Worm (Caenorhabditis elegans): ENCODE data around the gene W10C6.2.
A peak's percentile ranks its signal among the peaks of the same experiment; 100 is the strongest.

Gene W10C6.2

ce11 chrII:11128989-11129388, 7.3 kb upstream of the W10C6.2 start, which contains the start of gene F40F8.3:
TSS of gene F40F8.3 (plus strand) at chrII:11129289.
- TF ChIP-seq T20F7.1 (GFP tag; optimal IDR thresholded peaks at IDR 0.05) (no peak), gei-8 (GFP tag; optimal IDR thresholded peaks at IDR 0.05) (no peak), attf-4 (tag; optimal IDR thresholded peaks at IDR 0.05) (no peak), dpl-1 (GFP tag; optimal IDR thresholded peaks at IDR 0.05) (no peak), D1046.2 (GFP tag; IDR thresholded peaks at IDR 0.05) (no peak), snpc-4 (tag; optimal IDR thresholded peaks at IDR 0.05) (no peak), ceh-28 (tag; optimal IDR thresholded peaks at IDR 0.05) (no peak), lsy-2 (tag; optimal IDR thresholded peaks at IDR 0.05) (no peak), mdt-29 (GFP tag; IDR thresholded peaks at IDR 0.05) (no peak), egl-27 (tag; optimal IDR thresholded peaks at IDR 0.05) (no peak), nhr-76 (tag; optimal IDR thresholded peaks at IDR 0.05) (no peak), nhr-42 (GFP tag; IDR thresholded peaks at IDR 0.05) (no peak), ceh-44 (GFP tag; IDR thresholded peaks at IDR 0.05) (no peak), pha-4 (GFP tag; IDR thresholded peaks at IDR 0.05) (no peak), pha-4 (tag; optimal IDR thresholded peaks at IDR 0.05) (no peak), pqm-1 (tag; optimal IDR thresholded peaks at IDR 0.05) (no peak), hlh-11 (tag; optimal IDR thresholded peaks at IDR 0.05) (no peak), nhr-25 (tag; optimal IDR thresholded peaks at IDR 0.05; ENCODE audit: borderline replicate concordance, insufficient read depth) (no peak), saeg-2 (GFP tag; IDR thresholded peaks at IDR 0.05) (no peak), hif-1 (tag; optimal IDR thresholded peaks at IDR 0.05) (no peak)

DNA sequence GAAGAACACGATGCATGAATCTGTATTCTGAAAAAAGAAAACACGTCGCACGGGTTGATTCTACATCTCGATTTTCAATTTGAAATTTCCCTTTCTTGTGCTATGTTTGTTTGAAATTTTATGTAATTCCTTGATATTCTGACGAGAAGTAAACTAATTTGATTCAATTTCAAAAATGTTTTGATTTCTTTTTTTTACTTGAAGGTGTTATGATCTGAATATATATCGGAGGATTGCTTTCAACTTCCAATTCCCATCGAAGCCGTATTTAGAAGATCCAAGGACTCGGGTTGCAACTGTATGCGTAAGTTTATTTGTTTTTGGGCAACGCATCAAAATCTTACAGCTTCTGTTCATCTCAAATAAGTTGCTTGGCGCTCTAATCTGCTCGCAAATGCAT, 5.7 kb upstream of the W10C6.2 start, which contains the start of gene F40F8.1:
Gene F40F8.1 (plus strand): TSS at position 301 of the 400 bp plus-strand sequence.
- TF ChIP-seq snpc-1.2 (GFP tag; IDR thresholded peaks at IDR 0.05) = no peak
- TF ChIP-seq lin-39 (tag; optimal IDR thresholded peaks at IDR 0.05) = no peak
- TF ChIP-seq unc-62 (GFP tag; optimal IDR thresholded peaks at IDR 0.05 in 1 of 2) = no peak
- TF ChIP-seq unc-62 (tag; optimal IDR thresholded peaks at IDR 0.05) = no peak
- no peak for TF ChIP-seq nhr-25 (tag; optimal IDR thresholded peaks at IDR 0.05; ENCODE audit: borderline replicate concordance, insufficient read depth)
- no peak for TF ChIP-seq lim-7 (GFP tag; IDR thresholded peaks at IDR 0.05)

- no peak for TF ChIP-seq skn-1 (tag; optimal IDR thresholded peaks at IDR 0.05)
- no peak for TF ChIP-seq F26F4.8 (GFP tag; conservative IDR thresholded peaks at IDR 0.05)
- TF ChIP-seq lsy-2 (tag; optimal IDR thresholded peaks at IDR 0.05) = peak; percentile 49 to 98
- TF ChIP-seq dmd-8 (GFP tag; IDR thresholded peaks at IDR 0.05) = no peak
- peak; percentile 71 for TF ChIP-seq mep-1 (tag; optimal IDR thresholded peaks at IDR 0.05)
- no peak for TF ChIP-seq F37D6.2 (tag; optimal IDR thresholded peaks at IDR 0.05)
- TF ChIP-seq hlh-11 (tag; optimal IDR thresholded peaks at IDR 0.05) = peak; percentile 57
- no peak for TF ChIP-seq nhr-42 (GFP tag; IDR thresholded peaks at IDR 0.05)
- no peak for TF ChIP-seq egl-27 (tag; optimal IDR thresholded peaks at IDR 0.05)
- TF ChIP-seq nhr-48 (tag; optimal IDR thresholded peaks at IDR 0.05) = no peak
- TF ChIP-seq hlh-30 (tag; optimal IDR thresholded peaks at IDR 0.05; ENCODE audit: insufficient read depth) = peak; percentile 58
- no peak for TF ChIP-seq F49E8.2 (tag; optimal IDR thresholded peaks at IDR 0.05; ENCODE audit: borderline replicate concordance)
- no peak for TF ChIP-seq nhr-102 (tag; optimal IDR thresholded peaks at IDR 0.05)
- TF ChIP-seq duxl-1 (tag; optimal IDR thresholded peaks at IDR 0.05; ENCODE audit: poor library complexity) = no peak
- no peak for TF ChIP-seq ZK337.2 (GFP tag; IDR thresholded peaks at IDR 0.05)
- TF ChIP-seq Y75B8A.6 (GFP tag; IDR thresholded peaks at IDR 0.05) = no peak
- no peak for TF ChIP-seq nhr-76 (tag; optimal IDR thresholded peaks at IDR 0.05)
- TF ChIP-seq ZK546.5 (tag; optimal IDR thresholded peaks at IDR 0.05) = no peak
- no peak for TF ChIP-seq egl-43 (GFP tag; IDR thresholded peaks at IDR 0.05)
- peak; percentile 70 for TF ChIP-seq lin-38 (GFP tag; IDR thresholded peaks at IDR 0.05)
- no peak for TF ChIP-seq mdl-1 (tag; optimal IDR thresholded peaks at IDR 0.05)
- no peak for TF ChIP-seq tag-97 (GFP tag; IDR thresholded peaks at IDR 0.05)
- TF ChIP-seq nhr-25 (tag; optimal IDR thresholded peaks at IDR 0.05; ENCODE audit: borderline replicate concordance, insufficient read depth) = no peak
- TF ChIP-seq Y105C5A.15 (GFP tag; IDR thresholded peaks at IDR 0.05) = no peak
- TF ChIP-seq snpc-4 (tag; optimal IDR thresholded peaks at IDR 0.05) = no peak
- no peak for TF ChIP-seq D1046.2 (GFP tag; IDR thresholded peaks at IDR 0.05)
- no peak for TF ChIP-seq ceh-28 (tag; optimal IDR thresholded peaks at IDR 0.05)
- no peak for TF ChIP-seq daf-12 (tag; optimal IDR thresholded peaks at IDR 0.05)
- TF ChIP-seq T26A8.4 (GFP tag; IDR thresholded peaks at IDR 0.05) = no peak
- no peak for TF ChIP-seq ceh-82 (tag; optimal IDR thresholded peaks at IDR 0.05)
- no peak for TF ChIP-seq ztf-7 (tag; optimal IDR thresholded peaks at IDR 0.05)
Observed at ce11 chrII:11126312-11127000, 4.8 kb upstream of the W10C6.2 start, which contains the start of the genes rps-9 and lsm-1. TSS of gene rps-9 (minus strand) at chrII:11126362. TSS of gene lsm-1 (plus strand) at chrII:11126950.

Measured in whole organism, L4 larva.